Worm (Caenorhabditis elegans): Measurements from ENCODE around the gene ser-1.

Gene ser-1

DNA sequence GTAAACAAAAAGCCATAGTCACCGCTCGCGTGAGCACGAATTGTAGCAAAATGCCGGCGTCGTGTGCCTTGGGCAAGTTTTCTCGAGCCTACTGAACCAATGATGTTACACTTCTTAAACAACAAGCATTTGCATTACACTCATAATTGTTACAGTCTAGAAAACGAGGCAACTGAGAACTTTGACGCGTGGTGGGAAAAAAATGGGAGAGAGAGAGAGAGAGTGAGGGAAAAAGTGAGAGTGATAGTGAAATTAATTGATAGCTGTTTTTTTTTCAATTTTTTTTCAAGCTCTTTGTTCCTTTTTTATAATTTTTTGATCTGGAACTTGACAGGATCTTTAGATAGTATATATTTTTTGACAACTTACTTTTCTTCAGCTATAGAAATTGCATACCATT lies 44.4 kb upstream of the ser-1 start:
- TF ChIP-seq hlh-11 (tag; optimal IDR thresholded peaks at IDR 0.05) (peak; percentile 2), duxl-1 (tag; optimal IDR thresholded peaks at IDR 0.05; ENCODE audit: poor library complexity) (no peak), daf-8 (GFP tag; IDR thresholded peaks at IDR 0.05) (no peak), snpc-1.2 (GFP tag; IDR thresholded peaks at IDR 0.05) (no peak)

DNA sequence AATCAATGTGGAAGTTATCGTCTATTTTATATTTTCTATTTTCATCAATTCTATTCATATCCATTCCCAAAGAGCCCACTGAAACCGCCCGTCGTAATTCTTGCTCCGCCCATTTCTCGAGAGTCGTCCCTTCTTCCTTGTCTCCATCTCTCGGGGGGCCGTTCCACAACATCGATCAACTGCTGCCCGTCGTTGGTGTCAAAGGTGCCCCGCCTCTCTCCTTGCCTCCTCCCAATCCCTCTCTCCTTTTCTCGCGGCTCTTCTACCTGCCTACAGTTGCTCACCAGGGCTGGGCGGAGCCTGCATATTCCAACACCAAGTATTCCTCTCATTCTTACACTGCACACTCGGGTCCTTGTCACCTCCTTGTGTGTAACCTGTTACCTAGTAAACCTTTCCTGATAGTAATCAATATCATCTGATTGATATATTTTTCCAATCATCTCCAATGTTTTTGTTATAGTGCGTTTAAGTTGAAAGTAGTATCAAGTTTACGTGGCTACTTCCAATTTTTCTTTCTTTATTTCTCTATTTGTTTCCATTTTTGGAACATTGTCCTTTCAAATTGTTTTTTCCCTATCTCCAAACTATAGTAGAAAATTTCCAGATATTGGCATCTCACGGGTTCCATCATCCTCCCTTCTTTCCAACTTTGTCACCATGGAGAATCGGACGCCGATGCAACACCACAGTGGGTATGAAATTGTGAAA lies 43.2 kb upstream of the ser-1 start, which contains the start of gene pat-9:
pat-9 (plus strand) TSS at position 661 of the 711 bp plus-strand sequence.
- TF ChIP-seq nhr-28 (tag; optimal IDR thresholded peaks at IDR 0.05), result no peak
- TF ChIP-seq hif-1 (tag; optimal IDR thresholded peaks at IDR 0.05), result no peak
- TF ChIP-seq gei-8 (GFP tag; optimal IDR thresholded peaks at IDR 0.05), result no peak
- TF ChIP-seq php-3 (GFP tag; IDR thresholded peaks at IDR 0.05), result no peak
- no peak for TF ChIP-seq F37D6.2 (tag; optimal IDR thresholded peaks at IDR 0.05)
- peak; percentile 80 for TF ChIP-seq set-16 (GFP tag; IDR thresholded peaks at IDR 0.05)
- no peak for TF ChIP-seq dmd-6 (GFP tag; IDR thresholded peaks at IDR 0.05)

DNA sequence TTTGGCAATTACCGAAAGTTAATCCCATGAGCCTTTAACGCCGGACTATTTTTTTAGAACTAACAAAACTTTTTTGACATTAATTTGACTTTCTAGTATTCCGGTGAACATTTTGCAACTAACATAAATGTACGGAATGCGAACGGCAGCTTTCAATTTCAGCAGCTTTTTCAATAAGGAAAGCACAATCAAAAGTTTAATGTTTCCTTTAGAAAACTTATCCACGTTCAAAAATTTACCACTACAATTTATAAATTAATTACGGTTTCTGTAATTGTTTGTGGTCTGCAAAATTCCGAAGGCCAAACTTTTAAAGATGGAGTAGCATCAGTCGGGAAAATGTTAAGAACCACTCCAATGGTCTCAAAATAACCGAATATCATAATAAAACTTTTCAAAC lies 39.2 kb upstream of the ser-1 start, which contains the start of gene osm-1:
osm-1 (plus strand) TSS at position 301 of the 400 bp plus-strand sequence.
- no peak for TF ChIP-seq aha-1 (tag)
- TF ChIP-seq ceh-28 (tag; optimal IDR thresholded peaks at IDR 0.05), result no peak
- TF ChIP-seq attf-4 (tag; optimal IDR thresholded peaks at IDR 0.05), result no peak
- TF ChIP-seq egl-43 (GFP tag; IDR thresholded peaks at IDR 0.05), result no peak
- TF ChIP-seq pha-4 (GFP tag; IDR thresholded peaks at IDR 0.05), result no peak
- TF ChIP-seq pha-4 (tag; optimal IDR thresholded peaks at IDR 0.05), result no peak
- no peak for TF ChIP-seq Y48G9A.11 (GFP tag; IDR thresholded peaks at IDR 0.05)
- TF ChIP-seq pqm-1 (tag; optimal IDR thresholded peaks at IDR 0.05), result no peak
- no peak for TF ChIP-seq mdl-1 (tag; optimal IDR thresholded peaks at IDR 0.05)
- TF ChIP-seq rbr-2 (tag; optimal IDR thresholded peaks at IDR 0.05), result no peak
- no peak for TF ChIP-seq nhr-76 (tag; optimal IDR thresholded peaks at IDR 0.05)
- TF ChIP-seq madf-5 (GFP tag; IDR thresholded peaks at IDR 0.05), result no peak
- no peak for TF ChIP-seq ceh-82 (tag; optimal IDR thresholded peaks at IDR 0.05)
- no peak for TF ChIP-seq R02D3.7 (tag; optimal IDR thresholded peaks at IDR 0.05)

DNA sequence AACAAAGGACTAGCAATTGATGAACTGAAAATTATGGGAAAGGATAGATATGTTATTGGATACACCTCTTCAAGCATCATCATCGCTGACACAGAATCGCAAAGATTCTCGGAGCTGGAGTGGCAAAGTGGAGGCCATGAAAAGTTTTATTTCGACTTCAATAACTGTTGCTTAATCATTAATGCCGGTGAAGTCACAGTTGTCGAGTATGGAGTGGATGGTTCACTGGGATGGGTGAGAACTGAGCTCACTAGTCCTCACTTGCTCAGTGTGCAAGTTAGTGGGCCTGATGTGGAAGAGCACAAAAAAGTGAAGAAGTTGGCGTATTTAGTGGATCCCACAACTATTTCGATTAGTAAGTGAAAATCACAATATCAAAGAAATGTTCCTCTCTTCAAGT lies 35.7 kb upstream of the ser-1 start:
- TF ChIP-seq lin-15B (tag; optimal IDR thresholded peaks at IDR 0.05) (no peak), nhr-10 (tag; optimal IDR thresholded peaks at IDR 0.05) (no peak), ZK337.2 (GFP tag; IDR thresholded peaks at IDR 0.05) (no peak), unc-62 (GFP tag; optimal IDR thresholded peaks at IDR 0.05 in 1 of 2) (peak in 1 of 2 experiments; percentile 91), unc-62 (tag; optimal IDR thresholded peaks at IDR 0.05) (no peak), D1046.2 (GFP tag; IDR thresholded peaks at IDR 0.05) (no peak), unc-130 (GFP tag; optimal IDR thresholded peaks at IDR 0.05) (no peak), dpl-1 (GFP tag; optimal IDR thresholded peaks at IDR 0.05) (no peak)

DNA sequence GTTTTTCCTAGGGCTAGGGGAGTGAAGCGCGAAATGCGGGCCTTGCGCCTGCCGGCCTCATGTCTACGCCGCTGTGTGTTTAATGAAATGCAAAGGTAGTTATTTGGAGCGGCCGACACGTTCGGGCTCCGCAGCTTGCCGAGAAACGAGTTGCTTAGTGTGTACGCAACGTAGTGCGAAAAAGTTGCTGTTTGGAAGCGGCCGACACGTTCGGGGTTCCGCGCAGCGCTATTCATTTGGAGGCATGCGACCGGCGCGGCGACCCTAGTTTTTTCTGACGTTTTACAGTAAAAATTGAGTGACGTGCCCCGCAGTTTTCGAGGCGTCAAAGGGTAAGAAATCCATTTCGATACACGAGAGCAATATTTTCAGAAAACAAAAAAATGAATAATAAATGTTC lies 33.9 kb upstream of the ser-1 start:
- 0 out of 2 replicates have a peak, but pooled peaks have one; percentile 59 for TF ChIP-seq egl-43 (GFP tag; IDR thresholded peaks at IDR 0.05)
- no peak for TF ChIP-seq pha-4 (GFP tag; IDR thresholded peaks at IDR 0.05)
- no peak for TF ChIP-seq pha-4 (tag; optimal IDR thresholded peaks at IDR 0.05)

DNA sequence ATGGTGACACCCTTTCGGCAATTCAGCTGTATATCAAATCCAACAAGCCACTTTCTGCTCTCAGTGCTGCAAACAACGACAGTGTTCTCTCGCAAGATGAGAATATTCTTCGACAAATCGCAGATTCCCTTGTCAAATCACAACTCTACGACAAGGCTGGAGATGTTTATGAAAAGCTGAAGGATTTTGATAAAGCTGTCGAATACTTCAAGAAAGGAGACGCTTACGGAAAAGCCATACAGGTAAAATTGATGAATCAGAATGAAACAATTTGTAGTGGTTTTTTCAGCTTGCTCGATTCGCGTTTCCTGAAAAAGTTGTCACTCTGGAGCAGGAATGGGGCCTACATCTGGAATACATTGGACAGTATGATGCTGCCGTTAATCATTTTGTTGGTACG lies 33.4 kb upstream of the ser-1 start:
- peak in 1 of 2 experiments; percentile 94 for TF ChIP-seq unc-62 (GFP tag; optimal IDR thresholded peaks at IDR 0.05 in 1 of 2)
- no peak for TF ChIP-seq unc-62 (tag; optimal IDR thresholded peaks at IDR 0.05)
- no peak for TF ChIP-seq lin-38 (GFP tag; IDR thresholded peaks at IDR 0.05)

Data from whole organism, L4 larva.